Worm (Caenorhabditis elegans) whole organism, young adult: Measurements from ENCODE around the gene sde-2.

Experiments used
- B0019.2 ChIP-seq: fragments of 200-800 bp; sonication (Bioruptor generic); conservative IDR thresholded peaks from 2 replicates; pipeline ENCODE4 v1.3.6; 2022; ENCODE audit warnings: missing genetic modification reagents, missing genetic modification characterization, missing compliant biosample characterization
- C06A6.2 ChIP-seq: fragments of 200-800 bp; sonication (Bioruptor generic); conservative IDR thresholded peaks from 2 replicates; pipeline ENCODE4 v1.3.6; 2022; ENCODE audit warnings: missing genetic modification characterization, missing compliant biosample characterization
- F10E7.11 ChIP-seq: sonication (generic microtip); optimal IDR thresholded peaks from 2 replicates; lab custom pipeline; 2017; ENCODE audit warnings: mild to moderate bottlenecking, missing genetic modification characterization, moderate library complexity, missing compliant biosample characterization
- F23B12.7 ChIP-seq: sonication (generic microtip); optimal IDR thresholded peaks from 2 replicates; lab custom pipeline; 2017; ENCODE audit warnings: missing genetic modification characterization, mild to moderate bottlenecking, missing compliant biosample characterization, antibody characterized with exemption, moderate library complexity; ENCODE audit not compliant: insufficient read depth
- F33H1.4 ChIP-seq: fragments of 200-800 bp; sonication (Bioruptor generic); IDR thresholded peaks from 2 replicates; pipeline ENCODE4 v1.3.6; 2022; ENCODE audit warnings: missing genetic modification reagents, missing genetic modification characterization, missing compliant biosample characterization
- F49E8.2 ChIP-seq: sonication (generic microtip); optimal IDR thresholded peaks from 3 replicates; lab custom pipeline; 2017; ENCODE audit warnings: missing genetic modification characterization, mild to moderate bottlenecking, missing compliant biosample characterization, antibody characterized with exemption, moderate library complexity; ENCODE audit not compliant: insufficient read depth
- F55B11.4 ChIP-seq: sonication (generic microtip); optimal IDR thresholded peaks from 2 replicates; lab custom pipeline; 2016; ENCODE audit warnings: missing compliant biosample characterization, missing genetic modification characterization, borderline replicate concordance; ENCODE audit not compliant: insufficient read depth
- K11D2.4 ChIP-seq: fragments of 200-800 bp; sonication (Bioruptor generic); IDR thresholded peaks from 2 replicates; pipeline ENCODE4 v1.3.6; 2022; ENCODE audit warnings: missing genetic modification reagents, missing genetic modification characterization, missing compliant biosample characterization
- T07F8.4 ChIP-seq: sonication (generic microtip); optimal IDR thresholded peaks from 2 replicates; lab custom pipeline; 2016; ENCODE audit warnings: mild to moderate bottlenecking, missing genetic modification characterization, moderate library complexity, missing compliant biosample characterization
- Y67H2A.10 ChIP-seq: fragments of 200-800 bp; sonication (Bioruptor generic); conservative IDR thresholded peaks from 2 replicates; pipeline ENCODE4 v1.3.6; 2022; ENCODE audit warnings: missing genetic modification reagents, missing genetic modification characterization, missing compliant biosample characterization
- Y95B8A.8 ChIP-seq: fragments of 200-800 bp; sonication (Bioruptor generic); IDR thresholded peaks from 2 replicates; pipeline ENCODE4 v1.3.6; 2022; ENCODE audit warnings: missing genetic modification reagents, missing genetic modification characterization, missing compliant biosample characterization
- ama-1 ChIP-seq, 3 experiments: fragments of 150-350 bp in 1 of 3; sonication (generic microtip) in 2 of 3; optimal IDR thresholded peaks; 2 replicates each; lab custom pipeline; 2014 to 2018; ENCODE audit warnings: missing biosample characterization in 2 of 3, missing genetic modification characterization in 2 of 3, missing genetic modification reagents in 2 of 3
- athp-1 ChIP-seq: sonication (generic microtip); optimal IDR thresholded peaks from 2 replicates; lab custom pipeline; 2017; ENCODE audit warnings: mild to moderate bottlenecking, missing genetic modification characterization, missing compliant biosample characterization
- ccch-3 ChIP-seq: fragments of 200-800 bp; sonication (Bioruptor generic); optimal IDR thresholded peaks from 2 replicates; lab custom pipeline; 2018; ENCODE audit warnings: mild to moderate bottlenecking, missing genetic modification characterization, missing compliant biosample characterization
- ceh-27 ChIP-seq: fragments of 200-800 bp; sonication (Bioruptor generic); optimal IDR thresholded peaks from 2 replicates; lab custom pipeline; 2018; ENCODE audit warnings: mild to moderate bottlenecking, missing genetic modification characterization, moderate library complexity, missing compliant biosample characterization
- ceh-40 ChIP-seq: fragments of 200-800 bp; sonication (Bioruptor generic); IDR thresholded peaks from 2 replicates; pipeline ENCODE4 v1.3.6; 2022; ENCODE audit warnings: missing genetic modification characterization, missing compliant biosample characterization
- ceh-91 ChIP-seq: fragments of 200-800 bp; sonication (Bioruptor generic); IDR thresholded peaks from 2 replicates; pipeline ENCODE4 v1.3.6; 2022; ENCODE audit warnings: missing genetic modification reagents, missing genetic modification characterization, missing compliant biosample characterization
- chd-7 ChIP-seq: sonication (generic microtip); optimal IDR thresholded peaks from 2 replicates; lab custom pipeline; 2016; ENCODE audit warnings: mild to moderate bottlenecking, missing genetic modification characterization, moderate library complexity, missing compliant biosample characterization
- dox-1 ChIP-seq: fragments of 200-800 bp; sonication (Bioruptor generic); IDR thresholded peaks from 2 replicates; pipeline ENCODE4 v1.3.6; 2022; ENCODE audit warnings: missing genetic modification reagents, missing genetic modification characterization, missing compliant biosample characterization
- ets-4 ChIP-seq: fragments of 200-800 bp; sonication (Bioruptor generic); optimal IDR thresholded peaks from 2 replicates; lab custom pipeline; 2018; ENCODE audit warnings: mild to moderate bottlenecking, missing genetic modification characterization, missing compliant biosample characterization
- fkh-3 ChIP-seq: sonication (generic microtip); optimal IDR thresholded peaks from 2 replicates; lab custom pipeline; 2016; ENCODE audit warnings: mild to moderate bottlenecking, missing genetic modification characterization, missing compliant biosample characterization
- hsf-1 ChIP-seq: fragments of 200-800 bp; sonication (Bioruptor generic); IDR thresholded peaks from 2 replicates; pipeline ENCODE4 v1.3.6; 2022; ENCODE audit warnings: missing genetic modification reagents, missing genetic modification characterization, missing compliant biosample characterization
- let-526 ChIP-seq: fragments of 200-800 bp; sonication (Bioruptor generic); IDR thresholded peaks from 2 replicates; pipeline ENCODE4 v1.3.6; 2022; ENCODE audit warnings: missing genetic modification reagents, missing genetic modification characterization, missing compliant biosample characterization
- let-607 ChIP-seq, 2 experiments: fragments of 200-800 bp in 1 of 2; sonication (Bioruptor generic) in 1 of 2; sonication (generic microtip) in 1 of 2; optimal IDR thresholded peaks; 2 replicates each; lab custom pipeline; 2016 to 2018; ENCODE audit warnings: mild to moderate bottlenecking in 2 of 2, missing compliant biosample characterization in 2 of 2, missing genetic modification characterization in 2 of 2, moderate library complexity in 2 of 2, missing genotype in 1 of 2
- lin-35 ChIP-seq, 3 experiments: fragments of 150-350 bp in 2 of 3; sonication (generic microtip) in 1 of 3; optimal IDR thresholded peaks; 2 replicates each; lab custom pipeline; 2014 to 2018; ENCODE audit warnings: missing biosample characterization in 3 of 3, missing genetic modification characterization in 3 of 3, missing genetic modification reagents in 3 of 3
- lin-40 ChIP-seq: sonication (generic microtip); optimal IDR thresholded peaks from 2 replicates; lab custom pipeline; 2016; ENCODE audit warnings: missing genetic modification characterization, mild to moderate bottlenecking, missing compliant biosample characterization, missing genotype, missing genetic modification reagents
- madf-6 ChIP-seq: fragments of 200-800 bp; sonication (Bioruptor generic); IDR thresholded peaks from 2 replicates; pipeline ENCODE4 v1.3.6; 2022; ENCODE audit warnings: missing genetic modification reagents, missing genetic modification characterization, missing compliant biosample characterization
- mcd-1 ChIP-seq: fragments of 200-800 bp; sonication (Bioruptor generic); IDR thresholded peaks from 2 replicates; pipeline ENCODE4 v1.3.6; 2022; ENCODE audit warnings: missing genetic modification reagents, missing genetic modification characterization, missing compliant biosample characterization
- mes-4 ChIP-seq: sonication (generic microtip); optimal IDR thresholded peaks from 2 replicates; lab custom pipeline; 2016; ENCODE audit warnings: missing genotype, missing genetic modification characterization, missing compliant biosample characterization
- nfya-2 ChIP-seq: fragments of 200-800 bp; sonication (Bioruptor generic); IDR thresholded peaks from 2 replicates; pipeline ENCODE4 v1.3.6; 2022; ENCODE audit warnings: missing genetic modification reagents, missing genetic modification characterization, missing compliant biosample characterization
- nhr-80 ChIP-seq: sonication (generic microtip); optimal IDR thresholded peaks from 2 replicates; lab custom pipeline; 2016; ENCODE audit warnings: missing genetic modification characterization, missing compliant biosample characterization
- nhr-90 ChIP-seq: sonication (generic microtip); optimal IDR thresholded peaks from 2 replicates; lab custom pipeline; 2016; ENCODE audit warnings: missing genotype, mild to moderate bottlenecking, missing genetic modification characterization, missing compliant biosample characterization
- pbrm-1 ChIP-seq: fragments of 200-800 bp; sonication (Bioruptor generic); IDR thresholded peaks from 2 replicates; pipeline ENCODE4 v1.3.6; 2022; ENCODE audit warnings: missing genetic modification reagents, missing genetic modification characterization, missing compliant biosample characterization
- rcor-1 ChIP-seq: fragments of 200-800 bp; sonication (Bioruptor generic); IDR thresholded peaks from 2 replicates; pipeline ENCODE4 v1.3.6; 2022; ENCODE audit warnings: missing genetic modification reagents, missing genetic modification characterization, missing compliant biosample characterization
- rec-8 ChIP-seq, 2 experiments: sonication (generic microtip); optimal IDR thresholded peaks; 2 replicates each; lab custom pipeline; 2016; ENCODE audit warnings: mild to moderate bottlenecking in 2 of 2, missing genetic modification characterization in 2 of 2, missing genetic modification reagents in 2 of 2, missing genotype in 2 of 2, missing biosample characterization in 1 of 2, missing compliant biosample characterization in 1 of 2, moderate library complexity in 1 of 2
- snpc-4 ChIP-seq, 5 experiments: fragments of 150-350 bp in 1 of 5; sonication (generic microtip) in 4 of 5; optimal IDR thresholded peaks; 2 replicates each; lab custom pipeline; 2014 to 2018; ENCODE audit warnings: missing genetic modification characterization in 5 of 5, missing biosample characterization in 3 of 5, antibody characterized with exemption in 2 of 5, mild to moderate bottlenecking in 2 of 5, missing compliant biosample characterization in 2 of 5, missing genotype in 2 of 5, moderate library complexity in 2 of 5, missing genetic modification reagents in 1 of 5
- tbx-9 ChIP-seq: sonication (generic microtip); optimal IDR thresholded peaks from 2 replicates; lab custom pipeline; 2016; ENCODE audit warnings: borderline replicate concordance, missing genetic modification characterization, inconsistent platforms, missing compliant biosample characterization
- tlf-1 ChIP-seq: fragments of 200-800 bp; sonication (Bioruptor generic); optimal IDR thresholded peaks from 2 replicates; lab custom pipeline; 2018; ENCODE audit warnings: mild to moderate bottlenecking, missing genetic modification characterization, missing compliant biosample characterization
- xnd-1 ChIP-seq: sonication (generic microtip); optimal IDR thresholded peaks from 2 replicates; lab custom pipeline; 2016; ENCODE audit warnings: missing genotype, missing genetic modification reagents, missing genetic modification characterization, missing compliant biosample characterization
- ztf-18 ChIP-seq: sonication (generic microtip); optimal IDR thresholded peaks from 2 replicates; lab custom pipeline; 2016; ENCODE audit warnings: missing genotype, mild to moderate bottlenecking, missing genetic modification characterization, missing compliant biosample characterization
- ztf-22 ChIP-seq: fragments of 200-800 bp; sonication (Bioruptor generic); optimal IDR thresholded peaks from 2 replicates; lab custom pipeline; 2018; ENCODE audit warnings: mild to moderate bottlenecking, missing genetic modification characterization, moderate library complexity, missing compliant biosample characterization
- ztf-25 ChIP-seq: fragments of 200-800 bp; sonication (Bioruptor generic); IDR thresholded peaks from 2 replicates; pipeline ENCODE4 v1.3.6; 2022; ENCODE audit warnings: missing genetic modification reagents, missing genetic modification characterization, missing compliant biosample characterization

sde-2 gene

DNA sequence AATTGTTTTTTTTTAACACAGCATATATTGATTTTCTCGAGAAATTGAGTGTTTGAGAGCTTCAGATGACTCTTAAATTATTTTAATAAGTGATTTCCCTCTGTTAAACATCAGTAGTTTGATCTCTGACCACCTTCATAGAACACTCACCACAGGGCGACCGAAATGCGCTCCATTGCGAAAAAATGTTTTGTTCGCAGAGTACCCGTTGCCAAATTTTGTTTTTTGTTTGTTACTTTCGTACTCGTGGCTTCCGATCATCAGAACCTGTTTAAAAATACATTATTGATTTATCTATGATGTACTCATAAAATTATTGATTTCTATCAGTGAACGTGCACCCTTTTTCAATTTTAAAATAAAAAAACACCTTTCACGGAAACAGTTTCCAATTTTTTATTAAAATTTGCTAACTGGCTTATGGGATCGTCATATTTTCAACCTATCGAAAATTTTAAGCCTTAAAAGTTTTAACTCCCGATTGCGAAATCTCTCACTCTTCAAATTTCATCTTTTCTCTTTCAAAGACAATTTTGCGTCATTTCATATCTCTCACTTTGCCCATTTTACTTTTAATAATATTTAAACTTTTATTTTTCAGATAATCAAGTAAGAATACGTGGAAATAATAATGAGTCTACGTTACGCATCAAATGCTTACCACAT lies 33.4 kb downstream of the sde-2 start, which contains the start of gene letm-1 (continued):
- no peak for TF ChIP-seq snpc-4 (GFP tag; optimal IDR thresholded peaks at IDR 0.05; lab: Kevin White, UChicago)
- TF ChIP-seq snpc-4 (tag; optimal IDR thresholded peaks at IDR 0.05; lab: Kevin White, UChicago): no peak
- TF ChIP-seq T07F8.4: no peak
- TF ChIP-seq mes-4: no peak
- TF ChIP-seq ets-4 (GFP tag; lab: Kevin White, UChicago): no peak
- no peak for TF ChIP-seq xnd-1 (tag; lab: Kevin White, UChicago)
- no peak for TF ChIP-seq K11D2.4 (GFP tag; lab: Robert Waterston, UW)

DNA sequence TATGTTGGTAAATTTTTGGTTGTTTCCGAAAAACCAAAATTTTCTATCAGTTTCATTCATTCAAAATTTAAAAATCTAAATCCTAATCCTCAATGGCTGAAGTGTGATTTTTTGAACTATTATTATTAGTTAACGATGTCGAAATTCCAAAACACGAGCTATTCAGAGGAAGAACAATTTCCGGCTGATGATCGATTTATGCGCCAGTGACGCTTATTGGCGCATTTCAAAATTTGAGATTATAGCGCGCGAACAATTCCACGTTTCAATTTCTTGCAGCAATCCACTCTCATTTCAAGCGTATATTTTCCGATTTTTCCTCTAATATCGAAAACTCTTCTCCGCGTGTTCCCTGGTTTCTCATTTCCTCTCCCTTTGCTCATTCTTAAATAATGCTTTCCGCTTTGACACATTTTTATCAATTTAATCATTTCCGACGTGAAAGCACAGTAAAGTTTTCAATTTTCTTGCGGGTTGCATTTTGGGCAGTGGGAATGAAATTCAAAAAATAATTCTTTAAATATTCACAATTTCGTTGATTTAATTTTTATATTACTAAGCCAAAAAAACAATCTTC lies 37.1 kb downstream of the sde-2 start:
- TF ChIP-seq ztf-18 (tag; lab: Kevin White, UChicago): peak; percentile 91
- TF ChIP-seq Y95B8A.8 (GFP tag; lab: Robert Waterston, UW): 0 out of 2 replicates have a peak, but pooled peaks have one; percentile 5
- TF ChIP-seq ceh-40 (GFP tag; lab: Robert Waterston, UW): 0 out of 2 replicates have a peak, but pooled peaks have one; percentile 22
- peak; percentile 71 for TF ChIP-seq dox-1 (GFP tag; lab: Robert Waterston, UW)
- no peak for TF ChIP-seq F10E7.11 (tag; lab: Kevin White, UChicago)
- peak; percentile 50 for TF ChIP-seq mcd-1 (GFP tag; lab: Robert Waterston, UW)
- no peak for TF ChIP-seq snpc-4 (GFP tag; optimal IDR thresholded peaks at IDR 0.05; lab: Kevin White, UChicago)
- TF ChIP-seq snpc-4 (tag; optimal IDR thresholded peaks at IDR 0.05; lab: Kevin White, UChicago): peak in 3 of 4 experiments; percentile 8 to 39 (median 9)
- TF ChIP-seq fkh-3: no peak
- no peak for TF ChIP-seq ama-1 (optimal IDR thresholded peaks at IDR 0.05; lab: Kevin White, UChicago)
- no peak for TF ChIP-seq ama-1 (GFP tag; optimal IDR thresholded peaks at IDR 0.05; lab: Kevin White, UChicago)
- no peak for TF ChIP-seq tbx-9
- peak in 1 of 2 experiments; percentile 19 for TF ChIP-seq let-607 (tag; optimal IDR thresholded peaks at IDR 0.05; lab: Kevin White, UChicago)
- TF ChIP-seq ztf-25 (GFP tag; lab: Robert Waterston, UW): no peak
- TF ChIP-seq Y67H2A.10 (GFP tag; lab: Robert Waterston, UW): no peak
- TF ChIP-seq hsf-1 (GFP tag; lab: Robert Waterston, UW): peak; percentile 23; the same call in 1 of the 2 replicates
- TF ChIP-seq tlf-1 (GFP tag; lab: Kevin White, UChicago): peak; percentile 37
- TF ChIP-seq lin-40 (tag; lab: Kevin White, UChicago): peak; percentile 38
- TF ChIP-seq ccch-3: no peak
- no peak for TF ChIP-seq F23B12.7 (tag; lab: Kevin White, UChicago)
- TF ChIP-seq nhr-80 (tag; lab: Kevin White, UChicago): peak; percentile 65
- no peak for TF ChIP-seq rcor-1 (GFP tag; lab: Robert Waterston, UW)
- TF ChIP-seq ceh-91: peak; percentile 46; the same call in 1 of the 2 replicates
- TF ChIP-seq ztf-22 (GFP tag; lab: Kevin White, UChicago): peak; percentile 11
- peak; percentile 41 for TF ChIP-seq F49E8.2 (tag; lab: Kevin White, UChicago)
- peak; percentile 73; the same call in 1 of the 2 replicates for TF ChIP-seq madf-6 (GFP tag; lab: Robert Waterston, UW)
- TF ChIP-seq F55B11.4 (tag; lab: Kevin White, UChicago): no peak
- peak; percentile 42 for TF ChIP-seq F33H1.4 (GFP tag; lab: Robert Waterston, UW)
- no peak for TF ChIP-seq C06A6.2 (GFP tag; lab: Robert Waterston, UW)
- TF ChIP-seq T07F8.4: no peak
- TF ChIP-seq pbrm-1 (GFP tag; lab: Robert Waterston, UW): peak; percentile 60
- TF ChIP-seq lin-35 (GFP tag; optimal IDR thresholded peaks at IDR 0.05; lab: Kevin White, UChicago): peak in 2 of 3 experiments; percentile 12 to 73
- peak; percentile 6 for TF ChIP-seq ceh-27 (GFP tag; lab: Kevin White, UChicago)
- peak; percentile 20 for TF ChIP-seq xnd-1 (tag; lab: Kevin White, UChicago)
- TF ChIP-seq rec-8 (tag; optimal IDR thresholded peaks at IDR 0.05; lab: Kevin White, UChicago): no peak
- no peak for TF ChIP-seq let-526 (GFP tag; lab: Robert Waterston, UW)
- no peak for TF ChIP-seq nfya-2 (GFP tag; lab: Robert Waterston, UW)
- TF ChIP-seq chd-7 (tag; lab: Kevin White, UChicago): no peak
- TF ChIP-seq nhr-90: no peak
- peak; percentile 53 for TF ChIP-seq athp-1 (tag; lab: Kevin White, UChicago)
- 0 out of 2 replicates have a peak, but pooled peaks have one; percentile 9 for TF ChIP-seq B0019.2 (GFP tag; lab: Robert Waterston, UW)
